Fruit fly (Drosophila melanogaster) whole organism, pupa: ENCODE results near the gene kon.

Experiments used
- CG10348 ChIP-seq: fragments of 200-800 bp; sonication (Bioruptor generic); IDR thresholded peaks from 2 replicates; pipeline ENCODE4 v1.3.6; 2022; ENCODE audit warnings: missing biosample characterization, missing genetic modification characterization
- CG15710 ChIP-seq: fragments of 200-800 bp; sonication (Bioruptor generic); optimal IDR thresholded peaks from 2 replicates; lab custom pipeline; 2018; ENCODE audit warnings: missing biosample characterization, mild to moderate bottlenecking, missing genetic modification characterization, moderate library complexity
- CG32121 ChIP-seq: fragments of 200-800 bp; sonication (Bioruptor generic); IDR thresholded peaks from 2 replicates; pipeline ENCODE4 v1.3.6; 2022; ENCODE audit warnings: missing biosample characterization, missing genetic modification characterization
- CG4496 ChIP-seq: fragments of 200-800 bp; sonication (Bioruptor generic); IDR thresholded peaks from 3 replicates; pipeline ENCODE4 v1.3.6; 2022; ENCODE audit warnings: missing biosample characterization, missing genetic modification characterization
- CG9948 ChIP-seq: fragments of 200-800 bp; sonication (Bioruptor generic); optimal IDR thresholded peaks from 2 replicates; lab custom pipeline; 2018; ENCODE audit warnings: missing biosample characterization, mild to moderate bottlenecking, missing genetic modification characterization, moderate library complexity
- D1 ChIP-seq: fragments of 200-800 bp; sonication (Bioruptor generic); optimal IDR thresholded peaks from 2 replicates; lab custom pipeline; 2018; ENCODE audit warnings: missing biosample characterization, mild to moderate bottlenecking, missing genetic modification characterization, moderate library complexity
- Ets98B ChIP-seq: fragments of 200-800 bp; sonication (Bioruptor generic); IDR thresholded peaks from 2 replicates; pipeline ENCODE4 v1.3.6; 2022; ENCODE audit warnings: missing biosample characterization, missing genetic modification characterization
- fd96Ca ChIP-seq: fragments of 200-800 bp; sonication (Bioruptor generic); IDR thresholded peaks from 3 replicates; pipeline ENCODE4 v1.3.6; 2022; ENCODE audit warnings: missing biosample characterization, missing genetic modification characterization

dm6 chr2L:18441220-18441619, 62.6 kb downstream of the kon start:
- TF ChIP-seq fd96Ca (GFP tag; lab: Robert Waterston, UW) (no peak), D1 (peak; percentile 19), CG9948 (tag; lab: Kevin White, UChicago) (no peak), CG10348 (GFP tag; lab: Robert Waterston, UW) (no peak), CG32121 (GFP tag; lab: Robert Waterston, UW) (no peak), Ets98B (no peak), CG4496 (GFP tag; lab: Robert Waterston, UW) (no peak), CG15710 (tag; lab: Kevin White, UChicago) (no peak)
